Fruit fly (Drosophila melanogaster): ENCODE measurements around the gene CG18649.

The CG18649 gene

DNA sequence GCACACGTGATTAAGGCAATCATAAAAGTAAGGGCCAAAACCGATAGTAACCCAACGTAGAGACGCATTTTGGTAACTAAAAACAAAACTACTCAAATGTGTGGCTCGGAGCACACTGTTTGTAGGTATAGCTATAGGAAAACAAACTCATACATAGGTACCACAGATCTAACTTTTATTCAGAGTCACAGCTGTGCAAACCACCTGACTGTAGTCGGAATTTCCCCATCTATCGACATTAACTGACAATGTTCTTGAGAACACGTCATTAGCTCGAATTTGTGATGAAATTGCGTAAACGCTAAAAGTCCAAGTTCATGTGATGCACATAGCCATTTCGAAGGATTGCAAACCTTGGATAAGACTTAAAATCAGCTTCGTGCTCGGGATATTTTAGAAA lies 4.5 kb downstream of the CG18649 start, which contains the start of gene CG43678:
Gene CG43678 (minus strand): TSS at position 101 of the 400 bp plus-strand sequence.
- no peak for TF ChIP-seq br (GFP tag; optimal IDR thresholded peaks at IDR 0.05)
- no peak for TF ChIP-seq Dfd (GFP tag; optimal IDR thresholded peaks at IDR 0.05)
- TF ChIP-seq foxo (GFP tag; optimal IDR thresholded peaks at IDR 0.05), result no peak
- TF ChIP-seq dmrt93B (GFP tag; optimal IDR thresholded peaks at IDR 0.05), result no peak
- no peak for TF ChIP-seq usp (GFP tag; optimal IDR thresholded peaks at IDR 0.05)
- no peak for TF ChIP-seq woc (GFP tag; optimal IDR thresholded peaks at IDR 0.05)
- TF ChIP-seq sv (GFP tag; optimal IDR thresholded peaks at IDR 0.05), result no peak
- no peak for TF ChIP-seq jim (GFP tag; optimal IDR thresholded peaks at IDR 0.05)
- TF ChIP-seq OdsH (GFP tag; optimal IDR thresholded peaks at IDR 0.05), result no peak
- TF ChIP-seq Abd-B (GFP tag; optimal IDR thresholded peaks at IDR 0.05), result no peak
- no peak for TF ChIP-seq CG9705 (GFP tag; optimal IDR thresholded peaks at IDR 0.05)
- TF ChIP-seq CG32264 (GFP tag; optimal IDR thresholded peaks at IDR 0.05), result no peak
- TF ChIP-seq Rel (GFP tag; optimal IDR thresholded peaks at IDR 0.05), result no peak
- no peak for TF ChIP-seq Rel (tag; optimal IDR thresholded peaks at IDR 0.05)
- TF ChIP-seq sage (GFP tag; optimal IDR thresholded peaks at IDR 0.05), result no peak
- TF ChIP-seq ey (GFP tag; optimal IDR thresholded peaks at IDR 0.05), result no peak
- TF ChIP-seq Vsx2 (GFP tag; optimal IDR thresholded peaks at IDR 0.05; ENCODE audit: partially characterized antibody), result no peak
- no peak for TF ChIP-seq Hr83 (GFP tag; optimal IDR thresholded peaks at IDR 0.05; ENCODE audit: poor library complexity, severe bottlenecking)
- no peak for TF ChIP-seq Dif (GFP tag; optimal IDR thresholded peaks at IDR 0.05; ENCODE audit: partially characterized antibody)
- no peak for TF ChIP-seq Hnf4 (GFP tag; optimal IDR thresholded peaks at IDR 0.05)

DNA sequence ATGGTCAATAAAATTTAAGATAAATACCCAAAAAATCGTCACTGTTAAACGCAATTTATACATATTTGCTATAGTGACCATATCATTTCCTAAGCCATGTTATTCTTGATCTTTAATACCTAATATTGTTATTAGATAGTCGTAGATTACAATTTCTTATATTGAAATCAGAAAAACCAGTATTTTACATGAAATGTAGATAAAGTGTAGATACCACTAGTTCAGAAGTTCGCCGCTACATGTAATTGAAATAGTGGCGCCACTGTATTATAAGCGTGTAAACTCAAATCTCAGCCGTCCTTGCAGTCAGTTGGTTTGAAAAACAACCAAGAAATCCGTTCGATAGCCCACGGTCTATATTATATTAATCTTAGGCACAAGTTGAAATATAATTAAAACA lies 5.8 kb downstream of the CG18649 start:
- TF ChIP-seq GATAd (GFP tag; optimal IDR thresholded peaks at IDR 0.05), result no peak
- peak; percentile 12 for TF ChIP-seq Myc (optimal IDR thresholded peaks at IDR 0.05)

DNA sequence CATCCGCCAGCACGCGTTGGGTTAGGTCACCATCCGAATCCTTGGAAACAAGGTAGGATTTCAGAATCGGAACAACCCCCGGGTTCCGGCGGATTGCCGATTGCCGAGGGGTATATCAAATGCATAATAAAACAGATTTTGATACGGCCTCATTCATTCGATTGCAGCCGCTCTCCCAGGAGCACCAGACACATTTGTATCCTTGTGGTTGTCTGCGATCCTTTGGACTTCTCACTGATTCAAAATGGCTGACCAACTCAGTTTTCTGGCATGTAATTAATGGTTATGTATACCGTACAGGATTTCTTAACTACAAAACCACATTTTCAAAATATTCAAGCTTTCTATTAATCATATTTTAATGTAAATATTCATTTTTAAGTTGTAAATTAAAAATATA lies 6.3 kb downstream of the CG18649 start:
- TF ChIP-seq GATAd (GFP tag; optimal IDR thresholded peaks at IDR 0.05) (no peak), rgr (GFP tag; optimal IDR thresholded peaks at IDR 0.05) (no peak), Hr78 (GFP tag; optimal IDR thresholded peaks at IDR 0.05) (no peak), Dfd (GFP tag; optimal IDR thresholded peaks at IDR 0.05) (no peak), Vsx2 (GFP tag; optimal IDR thresholded peaks at IDR 0.05; ENCODE audit: partially characterized antibody) (no peak), psq (GFP tag; optimal IDR thresholded peaks at IDR 0.05) (no peak), Hr83 (GFP tag; optimal IDR thresholded peaks at IDR 0.05; ENCODE audit: poor library complexity, severe bottlenecking) (no peak), br (GFP tag; optimal IDR thresholded peaks at IDR 0.05) (no peak), usp (GFP tag; optimal IDR thresholded peaks at IDR 0.05) (no peak)

DNA sequence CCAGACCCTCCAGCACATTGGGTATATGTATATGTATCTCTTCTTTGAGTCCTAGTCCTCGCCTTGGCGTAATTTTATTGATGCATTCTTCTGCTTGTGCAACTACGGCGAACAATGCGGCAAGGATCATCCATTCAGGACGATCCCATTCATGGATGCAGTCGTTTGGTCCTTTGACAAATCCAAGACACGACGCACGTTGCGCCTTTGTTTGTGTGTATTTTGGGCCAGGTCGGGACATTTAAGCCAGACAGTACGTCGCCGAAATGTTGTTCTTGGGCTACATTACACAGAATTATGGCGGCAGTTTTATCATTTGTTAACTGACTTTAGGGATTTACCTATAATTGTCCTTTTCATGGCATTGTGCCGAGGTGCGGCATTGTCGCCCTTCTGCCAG lies 8.8 kb downstream of the CG18649 start:
- TF ChIP-seq br (GFP tag; optimal IDR thresholded peaks at IDR 0.05), result no peak
- TF ChIP-seq Myc (optimal IDR thresholded peaks at IDR 0.05), result no peak
- TF ChIP-seq Jra (GFP tag; optimal IDR thresholded peaks at IDR 0.05), result no peak
- TF ChIP-seq jim (GFP tag; optimal IDR thresholded peaks at IDR 0.05), result no peak
- no peak for TF ChIP-seq Mio (GFP tag; optimal IDR thresholded peaks at IDR 0.05)
- TF ChIP-seq usp (GFP tag; optimal IDR thresholded peaks at IDR 0.05), result no peak
- no peak for TF ChIP-seq rgr (GFP tag; optimal IDR thresholded peaks at IDR 0.05)
- TF ChIP-seq Dfd (GFP tag; optimal IDR thresholded peaks at IDR 0.05), result no peak
- no peak for TF ChIP-seq Sp1 (GFP tag; optimal IDR thresholded peaks at IDR 0.05)
- no peak for TF ChIP-seq dl (GFP tag; optimal IDR thresholded peaks at IDR 0.05; ENCODE audit: insufficient read depth in 1 of 2, partially characterized antibody in 2 of 2)
- TF ChIP-seq Hr78 (GFP tag; optimal IDR thresholded peaks at IDR 0.05), result no peak
- no peak for TF ChIP-seq h (GFP tag; optimal IDR thresholded peaks at IDR 0.05)
- TF ChIP-seq dsf (GFP tag; optimal IDR thresholded peaks at IDR 0.05; ENCODE audit: borderline replicate concordance), result no peak
- TF ChIP-seq fru (GFP tag; optimal IDR thresholded peaks at IDR 0.05), result no peak
- no peak for TF ChIP-seq Hr83 (GFP tag; optimal IDR thresholded peaks at IDR 0.05; ENCODE audit: poor library complexity, severe bottlenecking)

DNA sequence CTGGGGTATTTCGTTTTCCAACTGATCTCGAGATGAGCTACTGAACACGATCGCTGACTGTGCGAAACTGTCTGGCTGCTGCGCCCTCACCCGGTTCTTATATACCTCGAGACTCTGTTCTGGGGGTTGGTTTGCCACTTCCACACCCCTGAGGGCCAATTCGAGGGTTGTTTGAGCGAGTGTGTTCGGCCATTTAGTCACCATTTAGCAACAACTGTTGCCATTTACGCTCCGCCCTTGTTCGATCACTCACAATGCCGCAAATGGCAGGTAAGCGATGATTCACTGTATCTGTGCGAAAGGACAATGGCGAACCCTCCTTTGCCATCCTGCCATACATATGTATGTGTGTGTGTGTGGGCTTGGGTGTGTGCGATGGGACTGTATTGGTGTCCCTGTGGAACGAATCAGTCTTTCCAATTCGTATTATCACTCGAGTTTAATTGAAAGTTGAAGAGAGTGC lies 10.0 kb downstream of the CG18649 start, which contains the start of gene ind:
Gene ind (minus strand): TSS at position 51 of the 463 bp plus-strand sequence.
- no peak for TF ChIP-seq dl (GFP tag; optimal IDR thresholded peaks at IDR 0.05; ENCODE audit: insufficient read depth in 1 of 2, partially characterized antibody in 2 of 2)
- no peak for TF ChIP-seq Vsx2 (GFP tag; optimal IDR thresholded peaks at IDR 0.05; ENCODE audit: partially characterized antibody)
- no peak for TF ChIP-seq brk (GFP tag; optimal IDR thresholded peaks at IDR 0.05)
- TF ChIP-seq OdsH (GFP tag; optimal IDR thresholded peaks at IDR 0.05), result no peak
- TF ChIP-seq Sp1 (GFP tag; optimal IDR thresholded peaks at IDR 0.05), result no peak
- no peak for TF ChIP-seq Abd-B (GFP tag; optimal IDR thresholded peaks at IDR 0.05)
- no peak for TF ChIP-seq Jra (GFP tag; optimal IDR thresholded peaks at IDR 0.05)
- no peak for TF ChIP-seq psq (GFP tag; optimal IDR thresholded peaks at IDR 0.05)
- no peak for TF ChIP-seq lola (GFP tag; optimal IDR thresholded peaks at IDR 0.05)
- no peak for TF ChIP-seq jim (GFP tag; optimal IDR thresholded peaks at IDR 0.05)
- no peak for TF ChIP-seq woc (GFP tag; optimal IDR thresholded peaks at IDR 0.05)
- no peak for TF ChIP-seq ey (GFP tag; optimal IDR thresholded peaks at IDR 0.05)
- no peak for TF ChIP-seq Hr83 (GFP tag; optimal IDR thresholded peaks at IDR 0.05; ENCODE audit: poor library complexity, severe bottlenecking)
- no peak for TF ChIP-seq Hnf4 (GFP tag; optimal IDR thresholded peaks at IDR 0.05)
- no peak for TF ChIP-seq foxo (GFP tag; optimal IDR thresholded peaks at IDR 0.05)
- TF ChIP-seq Mio (GFP tag; optimal IDR thresholded peaks at IDR 0.05), result no peak
- TF ChIP-seq rgr (GFP tag; optimal IDR thresholded peaks at IDR 0.05), result no peak
- TF ChIP-seq pan (optimal IDR thresholded peaks at IDR 0.05), result no peak
- no peak for TF ChIP-seq fru (GFP tag; optimal IDR thresholded peaks at IDR 0.05)
- no peak for TF ChIP-seq HLH106 (tag; optimal IDR thresholded peaks at IDR 0.05)
